Worm (Caenorhabditis elegans) whole organism, late embryonic: ENCODE data around the gene klp-3.

ENCODE experiments used
- K02D7.2 ChIP-seq: sonication (generic microtip); optimal IDR thresholded peaks from 2 replicates; lab custom pipeline; 2017; ENCODE audit warnings: mild to moderate bottlenecking, missing genetic modification characterization, missing compliant biosample characterization
- ama-1 ChIP-seq: fragments of 150-350 bp; optimal IDR thresholded peaks from 2 replicates; lab custom pipeline; 2014
- ceh-30 ChIP-seq: fragments of 150-350 bp; optimal IDR thresholded peaks from 2 replicates; lab custom pipeline; 2014; ENCODE audit warnings: missing biosample characterization, missing genetic modification characterization
- fax-1 ChIP-seq: sonication (generic microtip); optimal IDR thresholded peaks from 2 replicates; lab custom pipeline; 2016; ENCODE audit warnings: missing genotype, missing genetic modification characterization, missing compliant biosample characterization
- gmeb-2 ChIP-seq: sonication (generic microtip); optimal IDR thresholded peaks from 2 replicates; lab custom pipeline; 2016; ENCODE audit warnings: missing genetic modification characterization, inconsistent platforms, missing compliant biosample characterization
- pax-1 ChIP-seq: fragments of 150-350 bp; optimal IDR thresholded peaks from 2 replicates; lab custom pipeline; 2014; ENCODE audit warnings: missing biosample characterization, missing genetic modification characterization
- pha-2 ChIP-seq: sonication (generic microtip); optimal IDR thresholded peaks from 2 replicates; lab custom pipeline; 2017; ENCODE audit warnings: mild to moderate bottlenecking, missing genetic modification characterization, missing compliant biosample characterization
- pqm-1 ChIP-seq: sonication (generic microtip); optimal IDR thresholded peaks from 2 replicates; lab custom pipeline; 2016; ENCODE audit warnings: missing genetic modification characterization, missing compliant biosample characterization
- rnt-1 ChIP-seq: sonication (generic microtip); optimal IDR thresholded peaks from 2 replicates; lab custom pipeline; 2016; ENCODE audit warnings: missing genetic modification characterization, missing compliant biosample characterization
- unc-3 ChIP-seq, 2 experiments: fragments of 200-800 bp in 1 of 2; sonication (Bioruptor generic) in 1 of 2; sonication (generic microtip) in 1 of 2; conservative IDR thresholded peaks in 1 of 2; optimal IDR thresholded peaks in 1 of 2; 2 replicates each; pipeline versions ENCODE4 v1.3.6 to Lab custom; 2016 to 2022; ENCODE audit warnings: missing compliant biosample characterization in 2 of 2, missing genetic modification characterization in 2 of 2, missing genetic modification reagents in 1 of 2

DNA sequence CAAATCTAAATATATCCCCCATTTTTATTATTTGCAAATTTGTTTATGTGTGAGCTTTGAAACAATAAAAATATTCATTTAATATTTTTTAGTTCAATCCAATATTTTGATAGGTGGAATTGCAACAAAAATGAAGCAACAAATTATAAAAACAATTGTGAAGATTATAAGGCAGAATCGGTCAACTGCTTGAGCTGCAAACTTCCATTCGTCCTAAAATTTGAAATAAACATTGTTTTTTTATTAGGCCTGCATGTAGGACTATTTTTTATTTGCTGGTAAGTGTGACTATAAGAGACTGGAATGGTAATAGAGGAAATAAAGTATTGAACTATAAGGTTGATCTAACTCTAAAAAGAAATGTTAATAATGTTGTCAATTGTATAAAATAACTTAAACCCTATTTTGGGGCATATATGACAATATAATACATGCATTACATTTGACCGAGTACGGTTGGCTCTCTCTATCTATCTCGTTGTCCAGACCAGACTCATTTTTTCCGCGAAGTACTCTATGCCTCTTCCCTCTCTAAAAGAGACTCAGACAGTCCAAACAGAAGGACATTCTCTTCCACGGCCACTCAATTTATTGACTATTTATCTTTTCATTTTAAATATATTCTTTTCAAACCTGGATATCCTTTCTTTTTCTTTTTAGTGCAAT is 3.6 kb downstream of the klp-3 start, which contains the start of gene T09A5.4:
- TF ChIP-seq ama-1 (lab: Kevin White, UChicago) (no peak), K02D7.2 (tag; lab: Kevin White, UChicago) (no peak), pax-1 (tag; lab: Kevin White, UChicago) (no peak), pqm-1 (no peak), rnt-1 (no peak), ceh-30 (no peak), unc-3 (GFP tag; conservative IDR thresholded peaks at IDR 0.05; lab: Robert Waterston, UW) (no peak), unc-3 (tag; optimal IDR thresholded peaks at IDR 0.05; lab: Kevin White, UChicago) (no peak), fax-1 (tag; lab: Kevin White, UChicago) (no peak), pha-2 (tag; lab: Kevin White, UChicago) (no peak), gmeb-2 (tag; lab: Kevin White, UChicago) (no peak)
